Worm (Caenorhabditis elegans): ENCODE measurements around the gene Y9C9A.16.

- TF ChIP-seq unc-62 (GFP tag; optimal IDR thresholded peaks at IDR 0.05) (no peak), aptf-2 (GFP tag; conservative IDR thresholded peaks at IDR 0.05) (no peak), F55B11.4 (tag; optimal IDR thresholded peaks at IDR 0.05; ENCODE audit: borderline replicate concordance, insufficient read depth) (no peak), efl-1 (GFP tag; optimal IDR thresholded peaks at IDR 0.05) (no peak)
Observed at ce11 chrIV:4981027-4981426, 5.1 kb upstream of the Y9C9A.16 start, which contains the start of gene srz-24.

Measured in whole organism, young adult.